Fruit fly (Drosophila melanogaster): ENCODE data around the gene CG18178.

DNA sequence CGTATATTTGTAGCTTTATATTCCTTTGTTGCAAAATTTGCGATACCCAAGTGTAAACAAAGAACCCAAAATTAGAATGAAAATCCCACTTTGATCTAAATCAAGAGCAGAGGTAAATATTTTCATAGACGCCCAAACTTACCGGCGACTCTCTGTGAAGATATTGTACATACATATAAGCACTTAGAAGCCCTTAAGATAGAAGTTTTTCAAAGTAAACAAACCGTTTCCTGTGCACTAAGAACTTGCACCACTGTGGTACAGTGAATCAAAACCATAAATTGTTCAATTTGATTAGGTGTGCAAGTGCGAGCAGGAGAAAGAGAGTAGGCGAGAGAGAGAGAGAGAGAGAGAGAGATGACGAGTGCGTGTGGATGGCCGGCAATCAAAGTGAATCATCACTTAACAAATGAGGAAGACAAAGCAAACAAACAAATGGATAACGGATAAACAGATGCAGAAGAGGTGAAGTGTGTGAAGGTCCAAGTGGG is 40.9 kb downstream of the CG18178 start:
- TF ChIP-seq CG34406 (GFP tag; optimal IDR thresholded peaks at IDR 0.05) (peak; percentile 20), Hr39 (GFP tag; optimal IDR thresholded peaks at IDR 0.05) (peak; percentile 36), Blimp-1 (GFP tag; optimal IDR thresholded peaks at IDR 0.05) (no peak), CG7368 (GFP tag; optimal IDR thresholded peaks at IDR 0.05) (no peak), CG16779 (tag; optimal IDR thresholded peaks at IDR 0.05) (no peak), CG15336 (GFP tag; IDR thresholded peaks at IDR 0.05) (peak; percentile 41), CG6854 (GFP tag; optimal IDR thresholded peaks at IDR 0.05) (no peak), CG10669 (GFP tag; optimal IDR thresholded peaks at IDR 0.05) (no peak), spab (GFP tag; optimal IDR thresholded peaks at IDR 0.05) (peak; percentile 19), CG6792 (GFP tag; optimal IDR thresholded peaks at IDR 0.05) (peak; percentile 28)
